Fruit fly (Drosophila melanogaster): Measurements from ENCODE around the gene CG13044.

The CG13044 gene

dm6 chr3L:16303982-16304381, 1.0 kb upstream of the CG13044 start, which contains the start of gene CG43249:
TSS of gene CG43249 (plus strand) at chr3L:16304282.
- TF ChIP-seq CG14711 (tag; optimal IDR thresholded peaks at IDR 0.05) (no peak), toe (GFP tag; optimal IDR thresholded peaks at IDR 0.05) (no peak), kay (GFP tag; ENCODE audit: borderline replicate concordance) (no peak), Clk (GFP tag; optimal IDR thresholded peaks at IDR 0.05) (no peak), Mnt (GFP tag; optimal IDR thresholded peaks at IDR 0.05) (no peak)

dm6 chr3L:16301153-16301552, 1.8 kb downstream of the CG13044 start, which contains the start of gene CG4982:
TSS of gene CG4982 (plus strand) at chr3L:16301453.
- TF ChIP-seq Mnt (GFP tag; optimal IDR thresholded peaks at IDR 0.05) (no peak), CG7101 (tag; optimal IDR thresholded peaks at IDR 0.05) (no peak), CG7045 (GFP tag; optimal IDR thresholded peaks at IDR 0.05) (no peak), bab1 (GFP tag; optimal IDR thresholded peaks at IDR 0.05) (no peak), CG11617 (GFP tag; optimal IDR thresholded peaks at IDR 0.05) (no peak), kay (GFP tag; ENCODE audit: borderline replicate concordance) (no peak), cic (GFP tag; optimal IDR thresholded peaks at IDR 0.05) (no peak)

- TF ChIP-seq cic (GFP tag; optimal IDR thresholded peaks at IDR 0.05) (no peak), CG14711 (tag; optimal IDR thresholded peaks at IDR 0.05) (no peak), Clk (GFP tag; optimal IDR thresholded peaks at IDR 0.05) (no peak), Mnt (GFP tag; optimal IDR thresholded peaks at IDR 0.05) (no peak), Hr96 (GFP tag; optimal IDR thresholded peaks at IDR 0.05) (no peak), CG5204 (GFP tag; optimal IDR thresholded peaks at IDR 0.05) (no peak), CG1620 (GFP tag; optimal IDR thresholded peaks at IDR 0.05) (no peak), CG12768 (GFP tag; optimal IDR thresholded peaks at IDR 0.05) (no peak), CG7045 (GFP tag; optimal IDR thresholded peaks at IDR 0.05) (no peak), pad (GFP tag; optimal IDR thresholded peaks at IDR 0.05) (no peak), CG11617 (GFP tag; optimal IDR thresholded peaks at IDR 0.05) (no peak), kay (GFP tag; ENCODE audit: borderline replicate concordance) (no peak), tj (GFP tag; optimal IDR thresholded peaks at IDR 0.05) (no peak), CG33017 (tag; optimal IDR thresholded peaks at IDR 0.05) (no peak), toe (GFP tag; optimal IDR thresholded peaks at IDR 0.05) (no peak)
Observed at dm6 chr3L:16295447-16295846, 7.5 kb downstream of the CG13044 start, which contains the start of gene CG4962. TSS of gene CG4962 (minus strand) at chr3L:16295547.

dm6 chr3L:16291678-16292077, 11.3 kb downstream of the CG13044 start:
- no peak for TF ChIP-seq CG12768 (GFP tag; optimal IDR thresholded peaks at IDR 0.05)
- no peak for TF ChIP-seq CG7101 (tag; optimal IDR thresholded peaks at IDR 0.05)
- no peak for TF ChIP-seq kay (GFP tag; ENCODE audit: borderline replicate concordance)
- no peak for TF ChIP-seq CG14711 (tag; optimal IDR thresholded peaks at IDR 0.05)
- no peak for TF ChIP-seq Hr96 (GFP tag; optimal IDR thresholded peaks at IDR 0.05)
- no peak for TF ChIP-seq toe (GFP tag; optimal IDR thresholded peaks at IDR 0.05)
- TF ChIP-seq bab1 (GFP tag; optimal IDR thresholded peaks at IDR 0.05), result no peak
- no peak for TF ChIP-seq cic (GFP tag; optimal IDR thresholded peaks at IDR 0.05)
- no peak for TF ChIP-seq Clk (GFP tag; optimal IDR thresholded peaks at IDR 0.05)
- no peak for TF ChIP-seq CG7045 (GFP tag; optimal IDR thresholded peaks at IDR 0.05)
- no peak for TF ChIP-seq Mnt (GFP tag; optimal IDR thresholded peaks at IDR 0.05)
- no peak for TF ChIP-seq tj (GFP tag; optimal IDR thresholded peaks at IDR 0.05)
- no peak for TF ChIP-seq pad (GFP tag; optimal IDR thresholded peaks at IDR 0.05)
- TF ChIP-seq CG11617 (GFP tag; optimal IDR thresholded peaks at IDR 0.05), result no peak
- no peak for TF ChIP-seq Crg-1 (GFP tag; optimal IDR thresholded peaks at IDR 0.05)
- TF ChIP-seq CG1620 (GFP tag; optimal IDR thresholded peaks at IDR 0.05), result no peak

dm6 chr3L:16290850-16291249, 12.1 kb downstream of the CG13044 start, which contains the start of gene CG13045:
TSS of gene CG13045 (minus strand) at chr3L:16290950.
- TF ChIP-seq toe (GFP tag; optimal IDR thresholded peaks at IDR 0.05) (no peak), Hr96 (GFP tag; optimal IDR thresholded peaks at IDR 0.05) (no peak), Crg-1 (GFP tag; optimal IDR thresholded peaks at IDR 0.05) (no peak), CG5204 (GFP tag; optimal IDR thresholded peaks at IDR 0.05) (no peak)

- TF ChIP-seq kay (GFP tag; ENCODE audit: borderline replicate concordance), result no peak
- TF ChIP-seq CG7101 (tag; optimal IDR thresholded peaks at IDR 0.05), result no peak
- TF ChIP-seq CG14711 (tag; optimal IDR thresholded peaks at IDR 0.05), result no peak
- no peak for TF ChIP-seq tj (GFP tag; optimal IDR thresholded peaks at IDR 0.05)
- no peak for TF ChIP-seq Mnt (GFP tag; optimal IDR thresholded peaks at IDR 0.05)
- no peak for TF ChIP-seq ovo (GFP tag; optimal IDR thresholded peaks at IDR 0.05)
- no peak for TF ChIP-seq Crg-1 (GFP tag; optimal IDR thresholded peaks at IDR 0.05)
- TF ChIP-seq pad (GFP tag; optimal IDR thresholded peaks at IDR 0.05), result no peak
- no peak for TF ChIP-seq Hr96 (GFP tag; optimal IDR thresholded peaks at IDR 0.05)
Observed at dm6 chr3L:16289067-16289466, 13.9 kb downstream of the CG13044 start.

- no peak for TF ChIP-seq CG12768 (GFP tag; optimal IDR thresholded peaks at IDR 0.05)
- TF ChIP-seq tj (GFP tag; optimal IDR thresholded peaks at IDR 0.05), result no peak
- no peak for TF ChIP-seq CG11617 (GFP tag; optimal IDR thresholded peaks at IDR 0.05)
- TF ChIP-seq Clk (GFP tag; optimal IDR thresholded peaks at IDR 0.05), result no peak
- TF ChIP-seq cic (GFP tag; optimal IDR thresholded peaks at IDR 0.05), result no peak
- no peak for TF ChIP-seq pad (GFP tag; optimal IDR thresholded peaks at IDR 0.05)
- no peak for TF ChIP-seq Mnt (GFP tag; optimal IDR thresholded peaks at IDR 0.05)
- no peak for TF ChIP-seq CG5204 (GFP tag; optimal IDR thresholded peaks at IDR 0.05)
- TF ChIP-seq cnc (optimal IDR thresholded peaks at IDR 0.05), result no peak
- TF ChIP-seq CG33017 (tag; optimal IDR thresholded peaks at IDR 0.05), result no peak
- no peak for TF ChIP-seq Hr96 (GFP tag; optimal IDR thresholded peaks at IDR 0.05)
Observed at dm6 chr3L:16288322-16288721, 14.7 kb downstream of the CG13044 start, which contains the start of gene CG13046. TSS of gene CG13046 (minus strand) at chr3L:16288422.

Measured in whole organism, adult.